Worm (Caenorhabditis elegans) whole organism, L1 larva: Measurements from ENCODE around the gene pes-10.

Source experiments
- C04F5.9 ChIP-seq: sonication (generic microtip); optimal IDR thresholded peaks from 2 replicates; lab custom pipeline; 2016; ENCODE audit warnings: missing genetic modification characterization, missing compliant biosample characterization
- F16B12.6 ChIP-seq: fragments of 150-350 bp; optimal IDR thresholded peaks from 2 replicates; lab custom pipeline; 2014; ENCODE audit warnings: missing biosample characterization, missing genetic modification characterization
- alr-1 ChIP-seq: fragments of 200-800 bp; sonication (Bioruptor generic); optimal IDR thresholded peaks from 2 replicates; lab custom pipeline; 2018; ENCODE audit warnings: borderline replicate concordance, mild to moderate bottlenecking, missing genetic modification characterization, missing compliant biosample characterization
- aly-2 ChIP-seq: fragments of 150-350 bp; optimal IDR thresholded peaks from 2 replicates; lab custom pipeline; 2014; ENCODE audit warnings: missing biosample characterization, missing genetic modification characterization
- ama-1 ChIP-seq: fragments of 150-350 bp; optimal IDR thresholded peaks from 2 replicates; lab custom pipeline; 2014
- blmp-1 ChIP-seq: fragments of 150-350 bp; optimal IDR thresholded peaks from 2 replicates; lab custom pipeline; 2014; ENCODE audit warnings: missing biosample characterization, missing genetic modification characterization
- ceh-90 ChIP-seq: sonication (generic microtip); optimal IDR thresholded peaks from 2 replicates; lab custom pipeline; 2016; ENCODE audit warnings: missing genetic modification characterization, missing compliant biosample characterization
- ces-1 ChIP-seq: fragments of 150-350 bp; optimal IDR thresholded peaks from 2 replicates; lab custom pipeline; 2014; ENCODE audit warnings: missing biosample characterization, missing genetic modification reagents, missing genetic modification characterization
- dpl-1 ChIP-seq, 3 experiments: fragments of 150-350 bp in 2 of 3; sonication (generic microtip) in 1 of 3; optimal IDR thresholded peaks; 2 replicates each; lab custom pipeline; 2014 to 2017; ENCODE audit warnings: missing biosample characterization in 3 of 3, missing genetic modification characterization in 3 of 3, missing genetic modification reagents in 3 of 3
- efl-1 ChIP-seq, 4 experiments: fragments of 150-350 bp; optimal IDR thresholded peaks in 3 of 4; peaks in 1 of 4; 1 replicate in 1 of 4; 2 replicates in 3 of 4; lab custom pipeline; 2014; ENCODE audit warnings: missing biosample characterization in 2 of 4, missing genetic modification characterization in 2 of 4, missing genetic modification reagents in 2 of 4
- egl-27 ChIP-seq, 2 experiments: fragments of 150-350 bp in 1 of 2; sonication (generic microtip); optimal IDR thresholded peaks; 3 replicates each; lab custom pipeline; 2017 to 2018; ENCODE audit warnings: missing biosample characterization in 2 of 2, missing genetic modification characterization in 2 of 2, missing genetic modification reagents in 2 of 2
- elt-2 ChIP-seq: sonication (generic microtip); optimal IDR thresholded peaks from 2 replicates; lab custom pipeline; 2016; ENCODE audit warnings: missing genetic modification characterization, mild to moderate bottlenecking, inconsistent platforms, missing compliant biosample characterization, missing genetic modification reagents
- elt-3 ChIP-seq, 6 experiments: fragments of 150-350 bp in 1 of 6; sonication (generic microtip); optimal IDR thresholded peaks; 2 replicates each; lab custom pipeline; 2017 to 2018; ENCODE audit warnings: missing biosample characterization in 6 of 6, missing genetic modification characterization in 6 of 6, inconsistent platforms in 1 of 6
- ets-5 ChIP-seq: fragments of 200-800 bp; sonication (Bioruptor generic); IDR thresholded peaks from 2 replicates; pipeline ENCODE4 v1.3.6; 2022; ENCODE audit warnings: missing genetic modification characterization, missing compliant biosample characterization
- fkh-10 ChIP-seq: sonication (generic microtip); optimal IDR thresholded peaks from 2 replicates; lab custom pipeline; 2017; ENCODE audit warnings: missing biosample characterization, missing genetic modification reagents, missing genetic modification characterization
- grh-1 ChIP-seq: fragments of 200-800 bp; sonication (Bioruptor generic); IDR thresholded peaks from 2 replicates; pipeline ENCODE4 v1.3.6; 2022; ENCODE audit warnings: missing genetic modification reagents, missing genetic modification characterization, missing compliant biosample characterization
- hlh-17 ChIP-seq: fragments of 200-800 bp; sonication (Bioruptor generic); optimal IDR thresholded peaks from 2 replicates; lab custom pipeline; 2018; ENCODE audit warnings: missing genetic modification characterization, mild to moderate bottlenecking, missing compliant biosample characterization, moderate library complexity, borderline replicate concordance
- irx-1 ChIP-seq: sonication (generic microtip); optimal IDR thresholded peaks from 2 replicates; lab custom pipeline; 2016; ENCODE audit warnings: missing genetic modification characterization, missing compliant biosample characterization
- lin-13 ChIP-seq: fragments of 150-350 bp; optimal IDR thresholded peaks from 2 replicates; lab custom pipeline; 2014; ENCODE audit warnings: missing biosample characterization, missing genetic modification reagents, missing genetic modification characterization
- lin-14 ChIP-seq: fragments of 200-800 bp; sonication (Bioruptor generic); optimal IDR thresholded peaks from 2 replicates; lab custom pipeline; 2018; ENCODE audit warnings: mild to moderate bottlenecking, missing genetic modification characterization, moderate library complexity, missing compliant biosample characterization
- lin-35 ChIP-seq, 2 experiments: fragments of 150-350 bp; optimal IDR thresholded peaks; 2 replicates each; lab custom pipeline; 2014; ENCODE audit warnings: missing biosample characterization in 2 of 2, missing genetic modification characterization in 2 of 2, missing genetic modification reagents in 2 of 2
- lin-39 ChIP-seq: fragments of 150-350 bp; optimal IDR thresholded peaks from 2 replicates; lab custom pipeline; 2014; ENCODE audit warnings: missing biosample characterization, missing genetic modification reagents, missing genetic modification characterization
- lir-3 ChIP-seq: sonication (generic microtip); optimal IDR thresholded peaks from 2 replicates; lab custom pipeline; 2016; ENCODE audit warnings: mild to moderate bottlenecking, missing genetic modification characterization, moderate library complexity, missing compliant biosample characterization; ENCODE audit not compliant: poor library complexity
- lsy-2 ChIP-seq, 2 experiments: fragments of 150-350 bp; optimal IDR thresholded peaks; 2 replicates each; lab custom pipeline; 2014; ENCODE audit warnings: missing biosample characterization in 2 of 2, missing genetic modification characterization in 2 of 2
- mab-9 ChIP-seq: fragments of 200-800 bp; sonication (Bioruptor generic); IDR thresholded peaks from 2 replicates; pipeline ENCODE4 v1.3.6; 2022; ENCODE audit warnings: missing genetic modification reagents, missing genetic modification characterization, missing compliant biosample characterization
- mdl-1 ChIP-seq, 2 experiments: fragments of 150-350 bp; optimal IDR thresholded peaks; 2 replicates each; lab custom pipeline; 2014 to 2017; ENCODE audit warnings: missing biosample characterization in 2 of 2, missing genetic modification characterization in 2 of 2, inconsistent platforms in 1 of 2
- mef-2 ChIP-seq: fragments of 150-350 bp; optimal IDR thresholded peaks from 2 replicates; lab custom pipeline; 2014; ENCODE audit warnings: missing biosample characterization, missing genetic modification characterization
- nhr-12 ChIP-seq: sonication (generic microtip); optimal IDR thresholded peaks from 2 replicates; lab custom pipeline; 2017; ENCODE audit warnings: missing biosample characterization, missing genetic modification characterization
- nhr-20 ChIP-seq: sonication (generic microtip); optimal IDR thresholded peaks from 2 replicates; lab custom pipeline; 2016; ENCODE audit warnings: mild to moderate bottlenecking, missing genetic modification characterization, missing compliant biosample characterization
- nhr-237 ChIP-seq: fragments of 150-350 bp; optimal IDR thresholded peaks from 2 replicates; lab custom pipeline; 2014; ENCODE audit warnings: missing biosample characterization, missing genetic modification characterization
- nhr-47 ChIP-seq: sonication (generic microtip); optimal IDR thresholded peaks from 2 replicates; lab custom pipeline; 2016; ENCODE audit warnings: mild to moderate bottlenecking, missing genetic modification characterization, moderate library complexity, missing compliant biosample characterization
- nhr-71 ChIP-seq: sonication (generic microtip); optimal IDR thresholded peaks from 2 replicates; lab custom pipeline; 2016; ENCODE audit warnings: mild to moderate bottlenecking, missing genetic modification characterization, moderate library complexity, missing compliant biosample characterization
- nhr-84 ChIP-seq: sonication (generic microtip); optimal IDR thresholded peaks from 2 replicates; lab custom pipeline; 2017; ENCODE audit warnings: missing biosample characterization, missing genetic modification characterization
- nhr-85 ChIP-seq: sonication (generic microtip); peaks from one replicate; lab custom pipeline; 2016; ENCODE audit warnings: missing genetic modification characterization, inconsistent platforms, missing compliant biosample characterization
- nhr-90 ChIP-seq: sonication (generic microtip); optimal IDR thresholded peaks from 2 replicates; lab custom pipeline; 2016; ENCODE audit warnings: mild to moderate bottlenecking, missing genetic modification characterization, missing compliant biosample characterization; ENCODE audit not compliant: poor library complexity
- pag-3 ChIP-seq: sonication (generic microtip); optimal IDR thresholded peaks from 2 replicates; lab custom pipeline; 2017; ENCODE audit warnings: missing genetic modification characterization, mild to moderate bottlenecking, missing compliant biosample characterization, antibody characterized with exemption, borderline replicate concordance; ENCODE audit not compliant: insufficient read depth
- pqm-1 ChIP-seq: sonication (generic microtip); optimal IDR thresholded peaks from 3 replicates; lab custom pipeline; 2017; ENCODE audit warnings: missing biosample characterization, missing genetic modification characterization
- rnt-1 ChIP-seq: sonication (generic microtip); optimal IDR thresholded peaks from 2 replicates; lab custom pipeline; 2016; ENCODE audit warnings: mild to moderate bottlenecking, missing genetic modification characterization, moderate library complexity, missing compliant biosample characterization
- snu-23 ChIP-seq: sonication (generic microtip); optimal IDR thresholded peaks from 2 replicates; lab custom pipeline; 2016; ENCODE audit warnings: missing genetic modification characterization, missing compliant biosample characterization
- sox-4 ChIP-seq: sonication (generic microtip); optimal IDR thresholded peaks from 2 replicates; lab custom pipeline; 2016; ENCODE audit warnings: missing genetic modification characterization, missing compliant biosample characterization
- tlp-1 ChIP-seq: fragments of 150-350 bp; optimal IDR thresholded peaks from 2 replicates; lab custom pipeline; 2014; ENCODE audit warnings: missing biosample characterization, missing genetic modification characterization
- unc-130 ChIP-seq: fragments of 150-350 bp; optimal IDR thresholded peaks from 2 replicates; lab custom pipeline; 2017; ENCODE audit warnings: missing biosample characterization, missing genetic modification characterization, inconsistent platforms
- unc-98 ChIP-seq: fragments of 200-800 bp; sonication (Bioruptor generic); IDR thresholded peaks from 2 replicates; pipeline ENCODE4 v1.3.6; 2022; ENCODE audit warnings: missing genetic modification characterization, missing compliant biosample characterization
- zag-1 ChIP-seq: fragments of 150-350 bp; optimal IDR thresholded peaks from 2 replicates; lab custom pipeline; 2014; ENCODE audit warnings: missing biosample characterization, missing genetic modification characterization
- zip-4 ChIP-seq: fragments of 200-800 bp; sonication (Bioruptor generic); optimal IDR thresholded peaks from 2 replicates; lab custom pipeline; 2018; ENCODE audit warnings: mild to moderate bottlenecking, missing genetic modification characterization, moderate library complexity, missing compliant biosample characterization
- ztf-4 ChIP-seq: fragments of 150-350 bp; optimal IDR thresholded peaks from 2 replicates; lab custom pipeline; 2014; ENCODE audit warnings: missing biosample characterization, missing genetic modification characterization

The pes-10 gene

DNA sequence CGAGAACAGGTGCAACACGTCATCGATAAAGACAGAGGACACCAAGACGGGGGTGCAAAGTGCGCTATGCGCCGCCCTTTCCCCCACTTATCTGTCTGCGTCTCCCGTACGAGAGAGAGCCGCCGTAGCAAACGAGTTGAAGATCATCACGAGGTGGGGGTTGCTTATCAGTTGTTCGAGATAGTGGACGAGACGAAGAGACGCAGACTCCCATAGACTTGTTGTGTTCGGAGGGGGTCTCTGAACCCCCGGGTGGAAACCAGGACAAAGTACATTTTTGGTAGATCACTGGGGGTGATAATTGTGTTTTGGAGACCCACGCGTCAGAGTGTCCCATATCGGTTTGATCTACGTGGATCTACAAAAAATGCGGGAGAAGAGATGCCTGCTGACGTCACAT is 48.8 kb downstream of the pes-10 start (continued):
- no peak for TF ChIP-seq ama-1
- peak; percentile 94 for TF ChIP-seq nhr-20
- no peak for TF ChIP-seq pag-3 (tag; lab: Kevin White, UChicago)
- TF ChIP-seq nhr-12 = no peak
- TF ChIP-seq unc-130 (tag; lab: Kevin White, UChicago) = peak; percentile 41
- peak; percentile 50 to 70 (median 63) for TF ChIP-seq dpl-1 (GFP tag; optimal IDR thresholded peaks at IDR 0.05; lab: Kevin White, UChicago)
- TF ChIP-seq ztf-4 = peak; percentile 82
- TF ChIP-seq lin-13 (GFP tag; lab: Kevin White, UChicago) = peak; percentile 72
- TF ChIP-seq zip-4 (GFP tag; lab: Kevin White, UChicago) = no peak
- peak; percentile 45 for TF ChIP-seq blmp-1 (tag; lab: Kevin White, UChicago)
- TF ChIP-seq tlp-1 (tag; lab: Kevin White, UChicago) = no peak
- TF ChIP-seq fkh-10 (GFP tag; lab: Kevin White, UChicago) = no peak
- TF ChIP-seq hlh-17 (GFP tag; lab: Kevin White, UChicago) = no peak
- peak in 1 of 2 experiments; percentile 80 for TF ChIP-seq egl-27 (tag; optimal IDR thresholded peaks at IDR 0.05; lab: Kevin White, UChicago)
- TF ChIP-seq nhr-85 = peak; percentile 98
- TF ChIP-seq ceh-90 (tag; lab: Kevin White, UChicago) = no peak
- TF ChIP-seq alr-1 (tag; lab: Kevin White, UChicago) = no peak
- no peak for TF ChIP-seq sox-4 (tag; lab: Kevin White, UChicago)
- peak; percentile 94 for TF ChIP-seq nhr-90 (tag; lab: Kevin White, UChicago)
- TF ChIP-seq snu-23 = peak; percentile 91
- no peak for TF ChIP-seq ets-5 (GFP tag; lab: Robert Waterston, UW)
- TF ChIP-seq nhr-237 (tag; lab: Kevin White, UChicago) = no peak
- TF ChIP-seq pqm-1 = no peak
- TF ChIP-seq C04F5.9 (tag; lab: Kevin White, UChicago) = peak; percentile 42
- peak; percentile 79 to 80 for TF ChIP-seq lsy-2 (tag; optimal IDR thresholded peaks at IDR 0.05; lab: Kevin White, UChicago)
- TF ChIP-seq irx-1 (tag; lab: Kevin White, UChicago) = peak; percentile 63
- TF ChIP-seq nhr-84 (tag; lab: Kevin White, UChicago) = no peak
- peak; percentile 48 for TF ChIP-seq mef-2
- TF ChIP-seq unc-98 (GFP tag; lab: Robert Waterston, UW) = peak; percentile 66
- peak; percentile 62 to 85 for TF ChIP-seq lin-35 (GFP tag; optimal IDR thresholded peaks at IDR 0.05; lab: Kevin White, UChicago)
- peak; percentile 62 to 94 for TF ChIP-seq mdl-1 (tag; optimal IDR thresholded peaks at IDR 0.05; lab: Kevin White, UChicago)

DNA sequence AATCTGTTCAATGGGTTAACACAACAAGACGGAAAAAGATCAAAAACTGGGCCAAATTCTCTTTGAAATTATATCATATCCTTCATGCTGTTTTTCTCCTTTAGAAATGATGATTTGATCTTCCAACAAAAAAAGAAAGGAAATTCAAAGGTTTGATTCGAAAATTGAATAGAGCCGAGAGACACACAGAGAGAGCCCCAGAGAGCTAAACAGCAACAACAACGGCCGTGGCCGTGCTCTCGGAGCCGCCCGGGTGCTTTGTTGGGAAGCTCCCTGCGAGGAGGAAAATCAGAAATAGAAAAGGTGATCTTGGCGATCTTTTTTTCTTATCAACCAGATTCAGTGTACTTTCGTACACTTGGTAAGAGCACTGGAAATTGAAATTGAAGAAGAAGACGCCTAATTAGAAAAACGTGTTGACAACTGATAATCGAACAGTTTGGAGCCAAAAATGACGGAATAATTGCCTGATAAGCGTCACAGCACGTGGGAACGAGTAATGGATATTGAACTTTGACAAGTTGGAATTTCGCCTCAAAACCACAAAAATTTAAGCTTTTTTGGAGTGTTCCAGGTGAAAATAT is 50.3 kb downstream of the pes-10 start:
- TF ChIP-seq nhr-47 (tag; lab: Kevin White, UChicago) (peak; percentile 32), lin-39 (tag; lab: Kevin White, UChicago) (no peak), aly-2 (tag; lab: Kevin White, UChicago) (no peak), zag-1 (tag; lab: Kevin White, UChicago) (no peak), lin-35 (GFP tag; optimal IDR thresholded peaks at IDR 0.05; lab: Kevin White, UChicago) (peak in 1 of 2 experiments; percentile 2), nhr-71 (tag; lab: Kevin White, UChicago) (peak; percentile 13), C04F5.9 (tag; lab: Kevin White, UChicago) (no peak), ztf-4 (no peak), lin-14 (GFP tag; lab: Kevin White, UChicago) (peak; percentile 52), efl-1 (optimal IDR thresholded peaks at IDR 0.05; lab: Kevin White, UChicago) (no peak), efl-1 (GFP tag; optimal IDR thresholded peaks at IDR 0.05 in 1 of 2; lab: Kevin White, UChicago) (peak in 1 of 2 experiments; percentile 15), lir-3 (tag; lab: Kevin White, UChicago) (no peak), pag-3 (tag; lab: Kevin White, UChicago) (no peak), lsy-2 (tag; optimal IDR thresholded peaks at IDR 0.05; lab: Kevin White, UChicago) (peak in 1 of 2 experiments; percentile 3), elt-2 (peak; percentile 63), mab-9 (no peak), egl-27 (tag; optimal IDR thresholded peaks at IDR 0.05; lab: Kevin White, UChicago) (no peak), lin-13 (GFP tag; lab: Kevin White, UChicago) (no peak), F16B12.6 (tag; lab: Kevin White, UChicago) (no peak), fkh-10 (GFP tag; lab: Kevin White, UChicago) (peak; percentile 10), rnt-1 (peak; percentile 20), ces-1 (no peak), blmp-1 (tag; lab: Kevin White, UChicago) (no peak), elt-3 (tag; optimal IDR thresholded peaks at IDR 0.05; lab: Kevin White, UChicago) (no peak), nhr-84 (tag; lab: Kevin White, UChicago) (no peak), grh-1 (GFP tag; lab: Robert Waterston, UW) (no peak)
